Worm (Caenorhabditis elegans): ENCODE measurements around the gene ubc-23.

DNA sequence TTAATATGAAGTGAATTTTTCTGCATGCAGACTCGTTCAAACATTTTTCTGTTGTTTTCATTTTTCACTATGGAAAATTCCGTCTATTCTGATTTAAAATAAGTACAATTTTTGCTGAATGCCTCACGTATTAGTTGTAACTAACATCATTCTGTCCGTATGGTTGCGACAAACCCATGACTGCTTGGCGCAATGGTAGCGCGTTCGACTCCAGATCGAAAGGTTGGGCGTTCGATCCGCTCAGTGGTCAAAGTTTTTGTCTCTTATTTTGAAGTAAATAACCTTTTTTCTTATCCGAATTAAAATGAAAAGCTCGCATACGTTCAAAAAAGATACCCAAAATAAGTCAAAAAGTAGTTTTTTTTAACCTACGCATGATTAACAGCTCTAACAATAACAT, 33.1 kb downstream of the ubc-23 start:
- TF ChIP-seq Y75B8A.6 (GFP tag; IDR thresholded peaks at IDR 0.05) (no peak), pqm-1 (tag; optimal IDR thresholded peaks at IDR 0.05) (no peak)
